Worm (Caenorhabditis elegans) whole organism, L3 larva: ENCODE data around the gene trf-1.

Source experiments
- R02D3.7 ChIP-seq: fragments of 150-350 bp; optimal IDR thresholded peaks from 2 replicates; lab custom pipeline; 2014; ENCODE audit warnings: missing biosample characterization, missing genetic modification characterization
- ZK546.5 ChIP-seq: sonication (generic microtip); optimal IDR thresholded peaks from 2 replicates; lab custom pipeline; 2017; ENCODE audit warnings: missing biosample characterization, missing genetic modification characterization
- ama-1 ChIP-seq: fragments of 150-350 bp; optimal IDR thresholded peaks from 2 replicates; lab custom pipeline; 2018
- ceh-16 ChIP-seq: sonication (generic microtip); optimal IDR thresholded peaks from 2 replicates; lab custom pipeline; 2017; ENCODE audit warnings: missing biosample characterization, missing genetic modification characterization
- ceh-28 ChIP-seq: fragments of 150-350 bp; optimal IDR thresholded peaks from 2 replicates; lab custom pipeline; 2014; ENCODE audit warnings: missing biosample characterization, missing genetic modification reagents, missing genetic modification characterization
- ceh-9 ChIP-seq: sonication (generic microtip); optimal IDR thresholded peaks from 2 replicates; lab custom pipeline; 2018; ENCODE audit warnings: missing biosample characterization, missing genetic modification characterization
- egl-27 ChIP-seq: sonication (generic microtip); optimal IDR thresholded peaks from 4 replicates; lab custom pipeline; 2017; ENCODE audit warnings: missing biosample characterization, missing genetic modification reagents, missing genetic modification characterization
- elt-1 ChIP-seq: fragments of 150-350 bp; optimal IDR thresholded peaks from 2 replicates; lab custom pipeline; 2014; ENCODE audit warnings: missing biosample characterization, missing genetic modification characterization
- elt-2 ChIP-seq: sonication (generic microtip); optimal IDR thresholded peaks from 2 replicates; lab custom pipeline; 2016; ENCODE audit warnings: missing genetic modification reagents, mild to moderate bottlenecking, missing genetic modification characterization, missing compliant biosample characterization
- elt-3 ChIP-seq, 3 experiments: fragments of 150-350 bp in 1 of 3; sonication (generic microtip) in 2 of 3; optimal IDR thresholded peaks; 2 replicates in 2 of 3; 4 replicates in 1 of 3; lab custom pipeline; 2014 to 2017; ENCODE audit warnings: missing biosample characterization in 3 of 3, missing genetic modification characterization in 3 of 3
- eor-1 ChIP-seq, 2 experiments: fragments of 150-350 bp; optimal IDR thresholded peaks; 2 replicates each; lab custom pipeline; 2014 to 2018; ENCODE audit warnings: missing biosample characterization in 2 of 2, missing genetic modification characterization in 2 of 2
- fkh-2 ChIP-seq: fragments of 150-350 bp; optimal IDR thresholded peaks from 2 replicates; lab custom pipeline; 2014; ENCODE audit warnings: missing biosample characterization, missing genetic modification reagents, missing genetic modification characterization
- fos-1 ChIP-seq: fragments of 150-350 bp; optimal IDR thresholded peaks from 2 replicates; lab custom pipeline; 2014; ENCODE audit warnings: missing biosample characterization, missing genetic modification characterization
- jun-1 ChIP-seq: fragments of 150-350 bp; optimal IDR thresholded peaks from 2 replicates; lab custom pipeline; 2014; ENCODE audit warnings: missing biosample characterization, missing genetic modification reagents, missing genetic modification characterization
- lin-15B ChIP-seq: fragments of 150-350 bp; optimal IDR thresholded peaks from 2 replicates; lab custom pipeline; 2014; ENCODE audit warnings: missing biosample characterization, missing genetic modification characterization
- lin-39 ChIP-seq: fragments of 150-350 bp; optimal IDR thresholded peaks from 2 replicates; lab custom pipeline; 2018; ENCODE audit warnings: missing biosample characterization, missing genetic modification reagents, missing genetic modification characterization
- lsy-12 ChIP-seq: sonication (generic microtip); optimal IDR thresholded peaks from 2 replicates; lab custom pipeline; 2016; ENCODE audit warnings: mild to moderate bottlenecking, missing genetic modification characterization, missing compliant biosample characterization
- mml-1 ChIP-seq: fragments of 150-350 bp; sonication (generic microtip); optimal IDR thresholded peaks from 3 replicates; lab custom pipeline; 2014; ENCODE audit warnings: missing biosample characterization, missing genetic modification characterization
- nfya-1 ChIP-seq: sonication (generic microtip); optimal IDR thresholded peaks from 2 replicates; lab custom pipeline; 2017; ENCODE audit warnings: missing genetic modification characterization, mild to moderate bottlenecking, missing compliant biosample characterization, antibody characterized with exemption, moderate library complexity; ENCODE audit not compliant: insufficient read depth
- nhr-11 ChIP-seq: fragments of 150-350 bp; optimal IDR thresholded peaks from 2 replicates; lab custom pipeline; 2014; ENCODE audit warnings: missing biosample characterization, missing genetic modification characterization
- nhr-12 ChIP-seq: fragments of 150-350 bp; optimal IDR thresholded peaks from 2 replicates; lab custom pipeline; 2014; ENCODE audit warnings: missing biosample characterization, missing genetic modification characterization
- nhr-23 ChIP-seq: fragments of 150-350 bp; optimal IDR thresholded peaks from 2 replicates; lab custom pipeline; 2014; ENCODE audit warnings: missing biosample characterization, missing genetic modification reagents, missing genetic modification characterization
- nhr-237 ChIP-seq: fragments of 150-350 bp; optimal IDR thresholded peaks from 2 replicates; lab custom pipeline; 2014; ENCODE audit warnings: missing biosample characterization, missing genetic modification characterization
- nhr-28 ChIP-seq: fragments of 150-350 bp; optimal IDR thresholded peaks from 2 replicates; lab custom pipeline; 2014; ENCODE audit warnings: missing biosample characterization, missing genetic modification characterization
- nhr-43 ChIP-seq: sonication (generic microtip); optimal IDR thresholded peaks from 2 replicates; lab custom pipeline; 2016; ENCODE audit warnings: mild to moderate bottlenecking, missing genetic modification characterization, missing compliant biosample characterization; ENCODE audit not compliant: poor library complexity, severe bottlenecking
- nhr-67 ChIP-seq: fragments of 150-350 bp; optimal IDR thresholded peaks from 2 replicates; lab custom pipeline; 2014; ENCODE audit warnings: missing biosample characterization, missing genetic modification characterization
- pha-4 ChIP-seq: fragments of 150-350 bp; optimal IDR thresholded peaks from 2 replicates; lab custom pipeline; 2014; ENCODE audit warnings: missing biosample characterization, missing genetic modification reagents, missing genetic modification characterization
- sea-2 ChIP-seq: fragments of 150-350 bp; sonication (generic microtip); optimal IDR thresholded peaks from 4 replicates; lab custom pipeline; 2014; ENCODE audit warnings: missing biosample characterization, missing genetic modification reagents, missing genetic modification characterization
- skn-1 ChIP-seq: fragments of 150-350 bp; optimal IDR thresholded peaks from 2 replicates; lab custom pipeline; 2014; ENCODE audit warnings: missing biosample characterization, missing genetic modification characterization
- snpc-4 ChIP-seq: fragments of 150-350 bp; optimal IDR thresholded peaks from 2 replicates; lab custom pipeline; 2014; ENCODE audit warnings: missing biosample characterization, missing genetic modification characterization
- unc-39 ChIP-seq: sonication (generic microtip); optimal IDR thresholded peaks from 4 replicates; lab custom pipeline; 2017; ENCODE audit warnings: missing biosample characterization, missing genetic modification characterization
- unc-62 ChIP-seq: fragments of 150-350 bp; sonication (generic microtip); optimal IDR thresholded peaks from 4 replicates; lab custom pipeline; 2014; ENCODE audit warnings: missing biosample characterization, missing genetic modification reagents, missing genetic modification characterization
- ztf-11 ChIP-seq: fragments of 150-350 bp; optimal IDR thresholded peaks from 2 replicates; lab custom pipeline; 2014; ENCODE audit warnings: missing biosample characterization, missing genetic modification characterization

trf-1 gene

DNA sequence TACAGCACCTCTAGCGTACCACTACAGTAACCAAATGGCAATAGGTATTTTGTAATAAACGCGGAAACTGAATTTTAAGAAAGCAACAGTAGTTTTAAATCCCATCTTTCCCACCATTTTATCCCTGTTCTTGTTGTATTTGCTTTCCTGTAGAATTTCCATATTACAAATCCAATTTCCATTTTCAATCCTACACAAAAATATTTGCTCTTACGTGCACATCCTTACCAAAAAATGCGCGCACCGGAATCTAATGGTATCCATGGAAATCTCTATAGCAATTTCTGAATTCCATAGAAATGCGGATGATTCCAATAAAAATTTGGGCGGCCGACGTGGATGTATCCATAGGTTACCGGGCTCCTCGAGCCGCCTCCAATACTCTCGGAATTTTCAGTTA lies at the start of gene trf-1:
trf-1 (plus strand) TSS at position 301 of the 400 bp plus-strand sequence.
- TF ChIP-seq eor-1 (tag; optimal IDR thresholded peaks at IDR 0.05; lab: Kevin White, UChicago), result no peak
- TF ChIP-seq jun-1 (tag; lab: Kevin White, UChicago), result no peak
- TF ChIP-seq, all 47 proteins: peak for 0

DNA sequence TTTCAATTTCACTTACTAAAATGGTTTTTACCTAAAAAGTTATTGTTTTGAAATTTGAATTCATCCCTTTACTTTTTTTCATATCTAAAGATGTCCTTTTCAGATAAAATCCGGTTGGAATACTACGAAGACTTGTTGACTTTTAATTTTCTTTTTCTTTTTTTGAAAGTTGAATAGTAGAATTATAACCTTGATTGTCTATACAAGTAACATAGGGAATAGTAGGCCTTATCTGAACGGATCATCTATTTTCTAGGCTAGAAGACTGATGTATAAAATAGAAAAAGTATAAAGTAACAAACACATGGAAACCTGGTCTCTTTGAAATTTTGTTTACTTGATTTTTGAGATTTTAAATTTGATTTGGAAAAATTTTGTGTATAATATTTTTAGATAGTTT lies 49.4 kb upstream of the trf-1 start:
- TF ChIP-seq elt-1 (tag; lab: Kevin White, UChicago), result peak; percentile 96
- TF ChIP-seq lsy-12 (tag; lab: Kevin White, UChicago), result no peak
- no peak for TF ChIP-seq eor-1 (tag; optimal IDR thresholded peaks at IDR 0.05; lab: Kevin White, UChicago)
- no peak for TF ChIP-seq nhr-237 (tag; lab: Kevin White, UChicago)
- no peak for TF ChIP-seq ztf-11

- no peak for TF ChIP-seq jun-1 (tag; lab: Kevin White, UChicago)
- TF ChIP-seq fos-1 (tag; lab: Kevin White, UChicago), result no peak
- TF ChIP-seq ztf-11, result no peak
- TF ChIP-seq elt-3 (tag; optimal IDR thresholded peaks at IDR 0.05; lab: Kevin White, UChicago), result no peak
- peak; percentile 7 for TF ChIP-seq pha-4 (tag; lab: Kevin White, UChicago)
- TF ChIP-seq snpc-4 (tag; lab: Kevin White, UChicago), result no peak
- no peak for TF ChIP-seq egl-27
- TF ChIP-seq lin-15B (tag; lab: Kevin White, UChicago), result no peak
Observed at ce11 chrIII:13381684-13382083, 48.6 kb upstream of the trf-1 start.

- no peak for TF ChIP-seq ceh-28 (tag; lab: Kevin White, UChicago)
- no peak for TF ChIP-seq nhr-23
- no peak for TF ChIP-seq fos-1 (tag; lab: Kevin White, UChicago)
- no peak for TF ChIP-seq egl-27
- no peak for TF ChIP-seq lin-15B (tag; lab: Kevin White, UChicago)
- no peak for TF ChIP-seq snpc-4 (tag; lab: Kevin White, UChicago)
- no peak for TF ChIP-seq ZK546.5 (tag; lab: Kevin White, UChicago)
- no peak for TF ChIP-seq R02D3.7 (tag; lab: Kevin White, UChicago)
- no peak for TF ChIP-seq nhr-11 (tag; lab: Kevin White, UChicago)
- TF ChIP-seq jun-1 (tag; lab: Kevin White, UChicago), result no peak
- no peak for TF ChIP-seq elt-1 (tag; lab: Kevin White, UChicago)
- TF ChIP-seq nhr-12 (tag; lab: Kevin White, UChicago), result no peak
- TF ChIP-seq eor-1 (tag; optimal IDR thresholded peaks at IDR 0.05; lab: Kevin White, UChicago), result no peak
- no peak for TF ChIP-seq fkh-2 (tag; lab: Kevin White, UChicago)
- TF ChIP-seq nfya-1 (tag; lab: Kevin White, UChicago), result no peak
- no peak for TF ChIP-seq ceh-9
- TF ChIP-seq ztf-11, result no peak
- no peak for TF ChIP-seq unc-39
- no peak for TF ChIP-seq sea-2 (GFP tag; lab: Kevin White, UChicago)
- TF ChIP-seq, all 47 proteins: peak for 0
Observed at ce11 chrIII:13383159-13383558, 47.1 kb upstream of the trf-1 start.

DNA sequence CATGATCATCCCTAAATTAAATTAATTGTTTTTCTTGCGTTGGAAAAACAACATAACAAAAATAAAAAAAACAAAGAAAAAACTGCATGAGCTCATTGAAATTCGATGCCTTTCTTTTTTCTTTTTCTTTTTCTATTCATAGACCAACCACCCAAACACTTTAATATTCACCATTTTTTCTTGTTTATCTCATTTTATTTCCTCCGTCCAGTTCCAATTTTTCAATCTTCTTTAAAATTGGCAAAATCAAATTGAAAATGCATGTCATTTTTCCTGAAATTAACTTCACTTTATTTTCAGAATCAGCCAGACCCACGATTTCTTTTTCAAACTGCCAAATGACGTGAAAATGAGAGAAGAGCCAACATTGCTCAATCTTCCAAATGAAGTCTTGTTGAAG lies 44.4 kb upstream of the trf-1 start, which contains the start of gene T03F6.4:
T03F6.4 (plus strand) TSS at position 301 of the 400 bp plus-strand sequence.
- TF ChIP-seq nhr-28 (tag; lab: Kevin White, UChicago) (no peak), ceh-28 (tag; lab: Kevin White, UChicago) (no peak), lin-39 (tag; lab: Kevin White, UChicago) (no peak), skn-1 (no peak), jun-1 (tag; lab: Kevin White, UChicago) (no peak), ZK546.5 (tag; lab: Kevin White, UChicago) (no peak), pha-4 (tag; lab: Kevin White, UChicago) (no peak), eor-1 (tag; optimal IDR thresholded peaks at IDR 0.05; lab: Kevin White, UChicago) (no peak), fkh-2 (tag; lab: Kevin White, UChicago) (no peak), ceh-9 (no peak), lin-15B (tag; lab: Kevin White, UChicago) (no peak), elt-1 (tag; lab: Kevin White, UChicago) (no peak), nhr-237 (tag; lab: Kevin White, UChicago) (no peak), nhr-23 (no peak), sea-2 (GFP tag; lab: Kevin White, UChicago) (no peak), ceh-16 (tag; lab: Kevin White, UChicago) (no peak), lsy-12 (tag; lab: Kevin White, UChicago) (no peak), nhr-67 (tag; lab: Kevin White, UChicago) (no peak), nfya-1 (tag; lab: Kevin White, UChicago) (no peak), ama-1 (lab: Kevin White, UChicago) (no peak)

ce11 chrIII:13388621-13389020 lies 41.6 kb upstream of the trf-1 start:
- TF ChIP-seq nhr-43 (tag; lab: Kevin White, UChicago) (no peak), unc-62 (no peak), elt-2 (peak; percentile 85), pha-4 (tag; lab: Kevin White, UChicago) (peak; percentile 47), nfya-1 (tag; lab: Kevin White, UChicago) (no peak), mml-1 (tag; lab: Kevin White, UChicago) (no peak)
